Worm (Caenorhabditis elegans) whole organism, mixed stage, embryonic: ENCODE results near the gene F18F11.4.

ENCODE experiments used
- bed-3 ChIP-seq: fragments of 200-800 bp; sonication (Bioruptor generic); optimal IDR thresholded peaks from 3 replicates; lab custom pipeline; 2018; ENCODE audit warnings: mild to moderate bottlenecking, missing genetic modification characterization, moderate library complexity, missing compliant biosample characterization
- blmp-1 ChIP-seq: fragments of 150-350 bp; optimal IDR thresholded peaks from 2 replicates; lab custom pipeline; 2014; ENCODE audit warnings: missing biosample characterization, missing genetic modification characterization
- ceh-39 ChIP-seq: fragments of 150-350 bp; optimal IDR thresholded peaks from 2 replicates; lab custom pipeline; 2014; ENCODE audit warnings: missing biosample characterization, missing genetic modification characterization
- ceh-83 ChIP-seq: fragments of 200-800 bp; sonication (Bioruptor generic); optimal IDR thresholded peaks from 2 replicates; lab custom pipeline; 2018; ENCODE audit warnings: mild to moderate bottlenecking, missing genetic modification characterization, missing compliant biosample characterization
- ces-1 ChIP-seq: fragments of 150-350 bp; optimal IDR thresholded peaks from 2 replicates; lab custom pipeline; 2014; ENCODE audit warnings: missing biosample characterization, missing genetic modification reagents, missing genetic modification characterization
- cnd-1 ChIP-seq: fragments of 200-800 bp; sonication (Bioruptor generic); optimal IDR thresholded peaks from 2 replicates; lab custom pipeline; 2018; ENCODE audit warnings: mild to moderate bottlenecking, missing genetic modification characterization, missing compliant biosample characterization
- drap-1 ChIP-seq: fragments of 200-800 bp; sonication (Bioruptor generic); optimal IDR thresholded peaks from 3 replicates; lab custom pipeline; 2018; ENCODE audit warnings: mild to moderate bottlenecking, missing genetic modification characterization, missing compliant biosample characterization
- elt-1 ChIP-seq: sonication (generic microtip); optimal IDR thresholded peaks from 2 replicates; lab custom pipeline; 2017; ENCODE audit warnings: missing genetic modification characterization, mild to moderate bottlenecking, missing compliant biosample characterization, antibody characterized with exemption, moderate library complexity, borderline replicate concordance; ENCODE audit not compliant: insufficient read depth
- elt-3 ChIP-seq: fragments of 150-350 bp; optimal IDR thresholded peaks from 2 replicates; lab custom pipeline; 2014; ENCODE audit warnings: missing biosample characterization, missing genetic modification characterization
- flh-1 ChIP-seq: fragments of 200-800 bp; sonication (Bioruptor generic); optimal IDR thresholded peaks from 2 replicates; lab custom pipeline; 2018; ENCODE audit warnings: mild to moderate bottlenecking, missing genetic modification characterization, moderate library complexity, missing compliant biosample characterization
- ham-2 ChIP-seq: fragments of 200-800 bp; sonication (Bioruptor generic); optimal IDR thresholded peaks from 2 replicates; lab custom pipeline; 2018; ENCODE audit warnings: mild to moderate bottlenecking, missing genetic modification characterization, missing compliant biosample characterization
- hlh-1 ChIP-seq: fragments of 150-350 bp; optimal IDR thresholded peaks from 2 replicates; lab custom pipeline; 2014; ENCODE audit warnings: missing biosample characterization, missing genetic modification reagents, missing genetic modification characterization
- lin-13 ChIP-seq: fragments of 150-350 bp; optimal IDR thresholded peaks from 2 replicates; lab custom pipeline; 2014; ENCODE audit warnings: missing biosample characterization, missing genetic modification characterization
- lin-32 ChIP-seq: fragments of 200-800 bp; sonication (Bioruptor generic); optimal IDR thresholded peaks from 2 replicates; lab custom pipeline; 2018; ENCODE audit warnings: mild to moderate bottlenecking, missing genetic modification characterization, missing compliant biosample characterization
- lsy-2 ChIP-seq: fragments of 150-350 bp; optimal IDR thresholded peaks from 2 replicates; lab custom pipeline; 2014; ENCODE audit warnings: missing biosample characterization, missing genetic modification characterization
- mab-5 ChIP-seq: fragments of 150-350 bp; optimal IDR thresholded peaks from 2 replicates; lab custom pipeline; 2014; ENCODE audit warnings: missing biosample characterization, missing genetic modification characterization
- mep-1 ChIP-seq: fragments of 150-350 bp; optimal IDR thresholded peaks from 2 replicates; lab custom pipeline; 2017; ENCODE audit warnings: missing biosample characterization, missing genetic modification reagents, missing genetic modification characterization, inconsistent platforms
- mls-2 ChIP-seq: sonication (generic microtip); optimal IDR thresholded peaks from 2 replicates; lab custom pipeline; 2016; ENCODE audit warnings: mild to moderate bottlenecking, missing genetic modification characterization, moderate library complexity, missing compliant biosample characterization
- nhr-12 ChIP-seq: fragments of 150-350 bp; optimal IDR thresholded peaks from 2 replicates; lab custom pipeline; 2014; ENCODE audit warnings: missing biosample characterization, missing genetic modification characterization
- nhr-2 ChIP-seq: fragments of 150-350 bp; optimal IDR thresholded peaks from 2 replicates; lab custom pipeline; 2014; ENCODE audit warnings: missing biosample characterization, missing genetic modification characterization
- nhr-237 ChIP-seq: fragments of 150-350 bp; optimal IDR thresholded peaks from 2 replicates; lab custom pipeline; 2014; ENCODE audit warnings: missing biosample characterization, missing genetic modification characterization
- nhr-28 ChIP-seq: fragments of 150-350 bp; optimal IDR thresholded peaks from 2 replicates; lab custom pipeline; 2014; ENCODE audit warnings: missing biosample characterization, missing genetic modification characterization
- nhr-76 ChIP-seq: sonication (generic microtip); optimal IDR thresholded peaks from 2 replicates; lab custom pipeline; 2017; ENCODE audit warnings: missing biosample characterization, missing genetic modification characterization
- pha-4 ChIP-seq: fragments of 150-350 bp; optimal IDR thresholded peaks from 2 replicates; lab custom pipeline; 2018; ENCODE audit warnings: missing biosample characterization, missing genetic modification reagents, missing genetic modification characterization
- sem-2 ChIP-seq: fragments of 200-800 bp; sonication (Bioruptor generic); optimal IDR thresholded peaks from 2 replicates; lab custom pipeline; 2018; ENCODE audit warnings: mild to moderate bottlenecking, missing genetic modification characterization, missing compliant biosample characterization
- snpc-4 ChIP-seq: fragments of 150-350 bp; optimal IDR thresholded peaks from 2 replicates; lab custom pipeline; 2014; ENCODE audit warnings: missing biosample characterization, missing genetic modification characterization
- sptf-1 ChIP-seq: sonication (generic microtip); optimal IDR thresholded peaks from 2 replicates; lab custom pipeline; 2017; ENCODE audit warnings: mild to moderate bottlenecking, missing genetic modification characterization, moderate library complexity, missing compliant biosample characterization
- tbx-8 ChIP-seq: fragments of 200-800 bp; sonication (Bioruptor generic); optimal IDR thresholded peaks from 2 replicates; lab custom pipeline; 2018; ENCODE audit warnings: mild to moderate bottlenecking, missing genetic modification characterization, moderate library complexity, missing compliant biosample characterization
- unc-120 ChIP-seq: sonication (generic microtip); optimal IDR thresholded peaks from 2 replicates; lab custom pipeline; 2017; ENCODE audit warnings: missing genetic modification characterization, missing compliant biosample characterization; ENCODE audit not compliant: poor library complexity, severe bottlenecking
- unc-62 ChIP-seq: fragments of 150-350 bp; optimal IDR thresholded peaks from 2 replicates; lab custom pipeline; 2014; ENCODE audit warnings: missing biosample characterization, missing genetic modification reagents, missing genetic modification characterization
- zip-8 ChIP-seq: fragments of 150-350 bp; optimal IDR thresholded peaks from 2 replicates; lab custom pipeline; 2014; ENCODE audit warnings: missing biosample characterization, missing genetic modification characterization
- ztf-11 ChIP-seq: fragments of 150-350 bp; optimal IDR thresholded peaks from 2 replicates; lab custom pipeline; 2014; ENCODE audit warnings: missing biosample characterization, missing genetic modification characterization

Gene F18F11.4

DNA sequence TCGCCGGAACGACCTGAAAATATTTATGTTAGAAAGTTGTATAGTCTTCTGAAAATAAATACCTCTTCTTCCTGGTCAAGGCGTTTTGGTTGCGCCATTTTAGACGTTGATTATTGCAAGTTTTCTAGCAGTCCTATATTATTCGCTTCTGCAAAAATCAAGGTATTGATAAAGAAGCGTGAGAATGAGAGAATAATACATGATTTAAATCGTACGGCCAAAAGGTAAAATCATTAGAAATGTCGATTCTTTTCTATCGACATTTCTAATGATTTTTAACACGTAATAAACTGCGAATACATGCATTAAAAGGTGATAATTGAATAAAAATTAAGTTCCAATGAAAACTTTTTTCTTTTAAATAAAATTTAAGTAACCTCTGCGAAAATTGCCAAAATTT is 45.3 kb downstream of the F18F11.4 start, which contains the start of gene fln-1:
Gene fln-1, minus strand, starts transcription at position 101 of the 400 bp plus-strand sequence.
- TF ChIP-seq ham-2 (GFP tag; lab: Kevin White, UChicago) (no peak), flh-1 (GFP tag; lab: Kevin White, UChicago) (no peak), nhr-12 (tag; lab: Kevin White, UChicago) (no peak), nhr-237 (tag; lab: Kevin White, UChicago) (no peak), lin-13 (tag; lab: Kevin White, UChicago) (no peak), lsy-2 (tag; lab: Kevin White, UChicago) (no peak), unc-62 (GFP tag; lab: Kevin White, UChicago) (no peak), sptf-1 (tag; lab: Kevin White, UChicago) (no peak), ztf-11 (tag; lab: Kevin White, UChicago) (no peak), bed-3 (GFP tag; lab: Kevin White, UChicago) (no peak), zip-8 (no peak), nhr-2 (no peak), mls-2 (tag; lab: Kevin White, UChicago) (no peak), ces-1 (no peak), snpc-4 (no peak), blmp-1 (no peak), lin-32 (no peak), elt-1 (tag; lab: Kevin White, UChicago) (no peak), elt-3 (tag; lab: Kevin White, UChicago) (no peak), tbx-8 (GFP tag; lab: Kevin White, UChicago) (no peak)

DNA sequence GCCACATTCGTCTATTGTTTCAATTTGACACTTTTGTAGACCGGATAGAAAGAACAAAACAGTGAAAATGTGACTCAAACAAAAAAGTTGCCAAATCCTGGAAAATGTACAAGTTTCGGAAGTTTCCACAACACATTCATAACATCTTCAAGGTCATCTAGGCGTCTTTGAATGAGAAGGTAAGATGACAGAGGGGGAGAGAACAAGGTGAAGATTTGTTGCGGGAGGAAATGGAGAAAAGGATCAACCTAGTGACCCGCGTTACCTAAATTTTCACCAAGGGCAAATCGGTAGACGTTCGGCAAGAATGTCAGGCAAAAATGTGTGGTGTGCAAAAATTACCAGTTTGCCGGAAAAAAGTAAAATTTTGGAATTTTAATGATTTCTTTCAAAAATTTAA is 47.2 kb downstream of the F18F11.4 start:
- TF ChIP-seq cnd-1 (tag; lab: Kevin White, UChicago) (no peak), snpc-4 (no peak), sem-2 (no peak), unc-120 (tag; lab: Kevin White, UChicago) (no peak), ceh-39 (tag; lab: Kevin White, UChicago) (no peak), flh-1 (GFP tag; lab: Kevin White, UChicago) (no peak), elt-3 (tag; lab: Kevin White, UChicago) (no peak), elt-1 (tag; lab: Kevin White, UChicago) (no peak), mls-2 (tag; lab: Kevin White, UChicago) (no peak), ces-1 (no peak), pha-4 (tag; lab: Kevin White, UChicago) (no peak), nhr-28 (tag; lab: Kevin White, UChicago) (no peak), lsy-2 (tag; lab: Kevin White, UChicago) (no peak), drap-1 (GFP tag; lab: Kevin White, UChicago) (no peak), sptf-1 (tag; lab: Kevin White, UChicago) (no peak), ceh-83 (no peak), hlh-1 (tag; lab: Kevin White, UChicago) (no peak), blmp-1 (no peak)

DNA sequence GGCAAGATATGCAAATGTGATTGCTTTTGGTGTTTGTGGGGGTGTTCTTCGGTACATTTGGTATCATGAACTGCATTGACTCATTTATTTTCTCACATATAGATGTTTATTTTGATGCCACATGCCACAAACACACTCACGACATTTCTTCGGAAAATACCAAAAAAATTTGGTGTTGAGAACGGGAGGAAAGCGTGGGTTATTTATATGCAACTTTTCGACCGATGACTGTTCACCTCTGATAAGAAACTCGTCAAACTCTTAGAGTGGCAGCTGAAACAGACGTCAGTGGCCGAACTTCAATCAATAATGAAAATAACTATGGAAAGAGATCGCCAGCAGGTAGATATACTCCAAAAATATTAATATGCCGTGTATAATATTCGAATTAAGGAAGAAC is 47.7 kb downstream of the F18F11.4 start:
- TF ChIP-seq mep-1 (tag; lab: Kevin White, UChicago) (no peak), drap-1 (GFP tag; lab: Kevin White, UChicago) (no peak), unc-120 (tag; lab: Kevin White, UChicago) (no peak), zip-8 (no peak), snpc-4 (no peak), nhr-76 (tag; lab: Kevin White, UChicago) (no peak), ceh-83 (no peak), sem-2 (no peak), lsy-2 (tag; lab: Kevin White, UChicago) (no peak), sptf-1 (tag; lab: Kevin White, UChicago) (no peak), blmp-1 (no peak), cnd-1 (tag; lab: Kevin White, UChicago) (no peak), flh-1 (GFP tag; lab: Kevin White, UChicago) (no peak), mab-5 (no peak), pha-4 (tag; lab: Kevin White, UChicago) (no peak)
- TF ChIP-seq, all 35 proteins: peak for 0

DNA sequence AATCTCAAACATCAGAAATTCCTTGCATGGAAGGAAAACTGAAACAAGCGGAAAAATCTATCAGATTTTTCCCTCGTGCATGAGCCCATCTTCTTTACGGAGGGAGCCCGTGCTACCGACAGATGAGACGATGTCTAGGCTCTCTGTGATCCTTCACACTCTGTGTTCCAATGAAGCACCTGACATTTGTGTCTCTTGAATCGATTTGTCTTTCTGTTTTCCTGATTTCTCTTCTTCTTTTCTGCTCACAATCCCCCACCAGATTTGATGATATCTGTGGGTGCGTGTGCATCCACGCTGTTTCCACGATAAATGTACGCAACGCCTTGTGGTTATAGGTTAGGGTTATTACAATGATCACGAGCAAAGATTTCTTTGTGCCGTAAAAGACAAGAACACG is 48.2 kb downstream of the F18F11.4 start:
- TF ChIP-seq elt-1 (tag; lab: Kevin White, UChicago) (no peak), drap-1 (GFP tag; lab: Kevin White, UChicago) (no peak), mep-1 (tag; lab: Kevin White, UChicago) (no peak), unc-120 (tag; lab: Kevin White, UChicago) (peak; percentile 82), nhr-76 (tag; lab: Kevin White, UChicago) (no peak), hlh-1 (tag; lab: Kevin White, UChicago) (peak; percentile 94)
